Worm (Caenorhabditis elegans): Measurements from ENCODE around the gene snx-14.

DNA sequence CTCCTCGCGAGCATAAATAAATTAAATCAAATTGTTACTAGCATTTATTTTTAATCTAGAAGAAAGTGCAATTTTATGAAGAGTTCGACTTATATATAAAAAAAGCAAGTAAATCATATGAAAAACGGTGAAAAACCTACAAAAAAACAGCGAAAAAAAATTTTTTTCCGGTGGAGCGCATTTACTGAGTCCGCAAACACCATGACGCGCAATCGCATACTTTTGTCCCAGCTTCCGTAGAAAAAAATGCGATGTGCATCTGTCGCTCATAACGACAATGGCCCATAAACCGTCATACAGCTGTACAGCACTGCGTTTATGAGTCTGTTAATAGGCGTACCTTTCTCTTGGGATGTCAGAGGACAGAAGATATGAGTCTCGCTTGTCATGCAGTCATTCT is 53.8 kb downstream of the snx-14 start:
- no peak for TF ChIP-seq unc-39 (tag; optimal IDR thresholded peaks at IDR 0.05)
- TF ChIP-seq ztf-7 (tag; optimal IDR thresholded peaks at IDR 0.05), result no peak
